Fruit fly (Drosophila melanogaster): Measurements from ENCODE around the gene Arr2.

Arr2 gene

dm6 chr3L:8691891-8692874 is 43.4 kb upstream of the Arr2 start (continued):
- TF ChIP-seq bbx (GFP tag; IDR thresholded peaks at IDR 0.05; ENCODE audit: partially characterized antibody) = peak; percentile 50; the same call in 1 of the 2 replicates
- no peak for TF ChIP-seq gt (GFP tag; IDR thresholded peaks at IDR 0.05)
- TF ChIP-seq odd (GFP tag; optimal IDR thresholded peaks at IDR 0.05) = peak; percentile 19
- no peak for TF ChIP-seq hb (GFP tag; IDR thresholded peaks at IDR 0.05; ENCODE audit: partially characterized antibody)
- TF ChIP-seq YL-1 (GFP tag; optimal IDR thresholded peaks at IDR 0.05) = peak; percentile 19
- TF ChIP-seq CG3281 (GFP tag; optimal IDR thresholded peaks at IDR 0.05) = peak; percentile 56
- no peak for TF ChIP-seq ash1 (GFP tag; optimal IDR thresholded peaks at IDR 0.05)
- TF ChIP-seq CG10147 (GFP tag; optimal IDR thresholded peaks at IDR 0.05) = peak; percentile 30
- no peak for TF ChIP-seq CG10321 (GFP tag; IDR thresholded peaks at IDR 0.05)
- no peak for TF ChIP-seq zf30C (GFP tag; optimal IDR thresholded peaks at IDR 0.05)
- TF ChIP-seq pho (GFP tag; optimal IDR thresholded peaks at IDR 0.05) = no peak
- TF ChIP-seq CG1647 (GFP tag; optimal IDR thresholded peaks at IDR 0.05) = no peak
- TF ChIP-seq luna (GFP tag; optimal IDR thresholded peaks at IDR 0.05) = no peak
- peak; percentile 34 for TF ChIP-seq HHEX (GFP tag; optimal IDR thresholded peaks at IDR 0.05)
- TF ChIP-seq eve (GFP tag; optimal IDR thresholded peaks at IDR 0.05) = no peak
- TF ChIP-seq Adf1 (GFP tag; IDR thresholded peaks at IDR 0.05) = peak; percentile 55; the same call in 1 of the 2 replicates
- TF ChIP-seq CG17385 (GFP tag; optimal IDR thresholded peaks at IDR 0.05) = peak; percentile 53
- peak; percentile 93 for TF ChIP-seq CG17361 (GFP tag; IDR thresholded peaks at IDR 0.05)
- no peak for TF ChIP-seq CG11085 (GFP tag; IDR thresholded peaks at IDR 0.05)
- peak; percentile 60 for TF ChIP-seq CG10979 (tag; optimal IDR thresholded peaks at IDR 0.05)
- TF ChIP-seq HLH4C (GFP tag; IDR thresholded peaks at IDR 0.05; ENCODE audit: partially characterized antibody) = no peak
- no peak for TF ChIP-seq gsb (GFP tag; IDR thresholded peaks at IDR 0.05)
- peak; percentile 64 for TF ChIP-seq phol (tag; optimal IDR thresholded peaks at IDR 0.05)
- no peak for TF ChIP-seq CG33213 (GFP tag; optimal IDR thresholded peaks at IDR 0.05)
- no peak for TF ChIP-seq CG2875 (GFP tag; optimal IDR thresholded peaks at IDR 0.05)
- no peak for TF ChIP-seq sob (GFP tag; IDR thresholded peaks at IDR 0.05)
- peak; percentile 42 for TF ChIP-seq fd96Cb (tag; optimal IDR thresholded peaks at IDR 0.05)
- peak; percentile 43 for TF ChIP-seq CG4424 (GFP tag; optimal IDR thresholded peaks at IDR 0.05)
- no peak for TF ChIP-seq NfI (GFP tag; optimal IDR thresholded peaks at IDR 0.05)
- peak; percentile 10; the same call in 1 of the 2 replicates for TF ChIP-seq ttk (GFP tag; IDR thresholded peaks at IDR 0.05)
- TF ChIP-seq CG11504 (tag; optimal IDR thresholded peaks at IDR 0.05) = peak; percentile 78
- no peak for TF ChIP-seq D (optimal IDR thresholded peaks at IDR 0.05)
- peak; percentile 38 for TF ChIP-seq D (GFP tag; optimal IDR thresholded peaks at IDR 0.05)
- TF ChIP-seq HLH3B (GFP tag; IDR thresholded peaks at IDR 0.05) = peak; percentile 8; the same call in 1 of the 2 replicates
- no peak for TF ChIP-seq nerfin-2 (GFP tag; IDR thresholded peaks at IDR 0.05; ENCODE audit: partially characterized antibody)
- peak; percentile 58 for TF ChIP-seq bcd (GFP tag; optimal IDR thresholded peaks at IDR 0.05)
- 0 out of 3 replicates have a peak, but pooled peaks have one; percentile 5 for TF ChIP-seq gce (GFP tag; IDR thresholded peaks at IDR 0.05)
- TF ChIP-seq CG12071 (GFP tag; optimal IDR thresholded peaks at IDR 0.05) = peak; percentile 15
- TF ChIP-seq CG9215 (GFP tag; IDR thresholded peaks at IDR 0.05) = 0 out of 2 replicates have a peak, but pooled peaks have one; percentile 37
- TF ChIP-seq Rfx (GFP tag; IDR thresholded peaks at IDR 0.05) = peak; percentile 11; the same call in 1 of the 2 replicates
- TF ChIP-seq CG2116 (GFP tag; optimal IDR thresholded peaks at IDR 0.05) = no peak
- TF ChIP-seq Usf (GFP tag; optimal IDR thresholded peaks at IDR 0.05) = peak; percentile 36
- no peak for TF ChIP-seq mld (GFP tag; IDR thresholded peaks at IDR 0.05; ENCODE audit: partially characterized antibody)
- TF ChIP-seq NC2α (GFP tag; optimal IDR thresholded peaks at IDR 0.05) = no peak
- TF ChIP-seq CG13775 (GFP tag; optimal IDR thresholded peaks at IDR 0.05) = peak; percentile 68
- TF ChIP-seq pan (optimal IDR thresholded peaks at IDR 0.05) = no peak
- TF ChIP-seq pan (GFP tag; optimal IDR thresholded peaks at IDR 0.05 in 1 of 2, IDR thresholded peaks at IDR 0.05 in 1 of 2) = peak in 1 of 2 experiments; percentile 32
- TF ChIP-seq scrt (GFP tag; optimal IDR thresholded peaks at IDR 0.05) = no peak

Data from whole organism, embryonic.